Worm (Caenorhabditis elegans) whole organism, young adult: ENCODE data around the gene clec-223.
A peak's percentile ranks its signal among the peaks of the same experiment; 100 is the strongest.

Experiments
- B0019.2 ChIP-seq: fragments of 200-800 bp; sonication (Bioruptor generic); conservative IDR thresholded peaks from 2 replicates; pipeline ENCODE4 v1.3.6; 2022; ENCODE audit warnings: missing genetic modification reagents, missing genetic modification characterization, missing compliant biosample characterization
- B0336.3 ChIP-seq: fragments of 200-800 bp; sonication (Bioruptor generic); IDR thresholded peaks from 2 replicates; pipeline ENCODE4 v1.3.6; 2022; ENCODE audit warnings: missing genetic modification characterization, missing compliant biosample characterization
- C06A6.2 ChIP-seq: fragments of 200-800 bp; sonication (Bioruptor generic); conservative IDR thresholded peaks from 2 replicates; pipeline ENCODE4 v1.3.6; 2022; ENCODE audit warnings: missing genetic modification characterization, missing compliant biosample characterization
- D2030.7 ChIP-seq: fragments of 200-800 bp; sonication (Bioruptor generic); IDR thresholded peaks from 2 replicates; pipeline ENCODE4 v1.3.6; 2022; ENCODE audit warnings: missing genetic modification reagents, missing genetic modification characterization, missing compliant biosample characterization
- F33H1.4 ChIP-seq: fragments of 200-800 bp; sonication (Bioruptor generic); IDR thresholded peaks from 2 replicates; pipeline ENCODE4 v1.3.6; 2022; ENCODE audit warnings: missing genetic modification reagents, missing genetic modification characterization, missing compliant biosample characterization
- F39B2.1 ChIP-seq: fragments of 200-800 bp; sonication (Bioruptor generic); IDR thresholded peaks from 2 replicates; pipeline ENCODE4 v1.3.6; 2022; ENCODE audit warnings: missing genetic modification reagents, missing genetic modification characterization, missing compliant biosample characterization
- F55B11.4 ChIP-seq: sonication (generic microtip); optimal IDR thresholded peaks from 2 replicates; lab custom pipeline; 2016; ENCODE audit warnings: missing compliant biosample characterization, missing genetic modification characterization, borderline replicate concordance; ENCODE audit not compliant: insufficient read depth
- K11D2.4 ChIP-seq: fragments of 200-800 bp; sonication (Bioruptor generic); IDR thresholded peaks from 2 replicates; pipeline ENCODE4 v1.3.6; 2022; ENCODE audit warnings: missing genetic modification reagents, missing genetic modification characterization, missing compliant biosample characterization
- K12H6.12 ChIP-seq: fragments of 200-800 bp; sonication (Bioruptor generic); optimal IDR thresholded peaks from 2 replicates; lab custom pipeline; 2018; ENCODE audit warnings: mild to moderate bottlenecking, missing genetic modification characterization, missing compliant biosample characterization
- Y67H2A.10 ChIP-seq: fragments of 200-800 bp; sonication (Bioruptor generic); conservative IDR thresholded peaks from 2 replicates; pipeline ENCODE4 v1.3.6; 2022; ENCODE audit warnings: missing genetic modification reagents, missing genetic modification characterization, missing compliant biosample characterization
- ama-1 ChIP-seq, 3 experiments: fragments of 150-350 bp in 1 of 3; sonication (generic microtip) in 2 of 3; optimal IDR thresholded peaks; 2 replicates each; lab custom pipeline; 2014 to 2018; ENCODE audit warnings: missing biosample characterization in 2 of 3, missing genetic modification characterization in 2 of 3, missing genetic modification reagents in 2 of 3
- aptf-2 ChIP-seq: fragments of 200-800 bp; sonication (Bioruptor generic); conservative IDR thresholded peaks from 2 replicates; pipeline ENCODE4 v1.3.6; 2022; ENCODE audit warnings: missing genetic modification reagents, missing genetic modification characterization, missing compliant biosample characterization
- aptf-3 ChIP-seq: fragments of 200-800 bp; sonication (Bioruptor generic); IDR thresholded peaks from 2 replicates; pipeline ENCODE4 v1.3.6; 2022; ENCODE audit warnings: missing genetic modification characterization, missing compliant biosample characterization
- athp-1 ChIP-seq: sonication (generic microtip); optimal IDR thresholded peaks from 2 replicates; lab custom pipeline; 2017; ENCODE audit warnings: mild to moderate bottlenecking, missing genetic modification characterization, missing compliant biosample characterization
- attf-3 ChIP-seq: fragments of 200-800 bp; sonication (Bioruptor generic); conservative IDR thresholded peaks from 2 replicates; pipeline ENCODE4 v1.3.6; 2022; ENCODE audit warnings: missing genetic modification reagents, missing genetic modification characterization, missing compliant biosample characterization
- attf-5 ChIP-seq: fragments of 200-800 bp; sonication (Bioruptor generic); optimal IDR thresholded peaks from 2 replicates; lab custom pipeline; 2018; ENCODE audit warnings: mild to moderate bottlenecking, missing genetic modification characterization, missing compliant biosample characterization
- ccch-3 ChIP-seq: fragments of 200-800 bp; sonication (Bioruptor generic); optimal IDR thresholded peaks from 2 replicates; lab custom pipeline; 2018; ENCODE audit warnings: mild to moderate bottlenecking, missing genetic modification characterization, missing compliant biosample characterization
- cebp-1 ChIP-seq, 2 experiments: fragments of 200-800 bp in 1 of 2; sonication (Bioruptor generic) in 1 of 2; sonication (generic microtip) in 1 of 2; IDR thresholded peaks in 1 of 2; optimal IDR thresholded peaks in 1 of 2; 2 replicates each; pipeline versions ENCODE4 v1.3.6 to Lab custom; 2017 to 2022; ENCODE audit warnings: missing compliant biosample characterization in 2 of 2, missing genetic modification characterization in 2 of 2, mild to moderate bottlenecking in 1 of 2, missing genetic modification reagents in 1 of 2, moderate library complexity in 1 of 2
- cebp-2 ChIP-seq: fragments of 200-800 bp; sonication (Bioruptor generic); IDR thresholded peaks from 2 replicates; pipeline ENCODE4 v1.3.6; 2022; ENCODE audit warnings: missing genetic modification characterization, missing compliant biosample characterization
- chd-7 ChIP-seq: sonication (generic microtip); optimal IDR thresholded peaks from 2 replicates; lab custom pipeline; 2016; ENCODE audit warnings: mild to moderate bottlenecking, missing genetic modification characterization, moderate library complexity, missing compliant biosample characterization
- die-1 ChIP-seq: sonication (generic microtip); optimal IDR thresholded peaks from 2 replicates; lab custom pipeline; 2016; ENCODE audit warnings: missing genotype, mild to moderate bottlenecking, missing genetic modification characterization, missing compliant biosample characterization
- efl-1 ChIP-seq: fragments of 150-350 bp; optimal IDR thresholded peaks from 2 replicates; lab custom pipeline; 2014; ENCODE audit warnings: missing biosample characterization, missing genetic modification reagents, missing genetic modification characterization
- ekl-4 ChIP-seq: fragments of 200-800 bp; sonication (Bioruptor generic); IDR thresholded peaks from 2 replicates; pipeline ENCODE4 v1.3.6; 2022; ENCODE audit warnings: missing genetic modification reagents, missing genetic modification characterization, missing compliant biosample characterization
- gei-17 ChIP-seq: fragments of 200-800 bp; sonication (Bioruptor generic); optimal IDR thresholded peaks from 2 replicates; lab custom pipeline; 2018; ENCODE audit warnings: mild to moderate bottlenecking, missing genetic modification characterization, missing compliant biosample characterization
- him-1 ChIP-seq: sonication (generic microtip); optimal IDR thresholded peaks from 2 replicates; lab custom pipeline; 2016; ENCODE audit warnings: missing genotype, missing genetic modification reagents, missing genetic modification characterization, missing compliant biosample characterization
- hmg-1.2 ChIP-seq: fragments of 200-800 bp; sonication (Bioruptor generic); IDR thresholded peaks from 2 replicates; pipeline ENCODE4 v1.3.6; 2022; ENCODE audit warnings: missing genetic modification reagents, missing genetic modification characterization, missing compliant biosample characterization
- lag-1 ChIP-seq: fragments of 200-800 bp; sonication (Bioruptor generic); IDR thresholded peaks from 2 replicates; pipeline ENCODE4 v1.3.6; 2022; ENCODE audit warnings: missing genetic modification reagents, missing genetic modification characterization, missing compliant biosample characterization
- let-526 ChIP-seq: fragments of 200-800 bp; sonication (Bioruptor generic); IDR thresholded peaks from 2 replicates; pipeline ENCODE4 v1.3.6; 2022; ENCODE audit warnings: missing genetic modification reagents, missing genetic modification characterization, missing compliant biosample characterization
- lin-26 ChIP-seq: fragments of 200-800 bp; sonication (Bioruptor generic); IDR thresholded peaks from 2 replicates; pipeline ENCODE4 v1.3.6; 2022; ENCODE audit warnings: missing genetic modification reagents, missing genetic modification characterization, missing compliant biosample characterization
- lin-40 ChIP-seq: sonication (generic microtip); optimal IDR thresholded peaks from 2 replicates; lab custom pipeline; 2016; ENCODE audit warnings: missing genetic modification characterization, mild to moderate bottlenecking, missing compliant biosample characterization, missing genotype, missing genetic modification reagents
- lir-1 ChIP-seq: fragments of 200-800 bp; sonication (Bioruptor generic); conservative IDR thresholded peaks from 2 replicates; pipeline ENCODE4 v1.3.6; 2022; ENCODE audit warnings: missing genetic modification reagents, missing genetic modification characterization, missing compliant biosample characterization
- lsl-1 ChIP-seq: fragments of 200-800 bp; sonication (Bioruptor generic); optimal IDR thresholded peaks from 2 replicates; lab custom pipeline; 2018; ENCODE audit warnings: mild to moderate bottlenecking, missing genetic modification characterization, moderate library complexity, missing compliant biosample characterization
- madf-3 ChIP-seq: fragments of 200-800 bp; sonication (Bioruptor generic); IDR thresholded peaks from 2 replicates; pipeline ENCODE4 v1.3.6; 2022; ENCODE audit warnings: missing genetic modification reagents, missing genetic modification characterization, missing compliant biosample characterization
- madf-6 ChIP-seq: fragments of 200-800 bp; sonication (Bioruptor generic); IDR thresholded peaks from 2 replicates; pipeline ENCODE4 v1.3.6; 2022; ENCODE audit warnings: missing genetic modification reagents, missing genetic modification characterization, missing compliant biosample characterization
- mcd-1 ChIP-seq: fragments of 200-800 bp; sonication (Bioruptor generic); IDR thresholded peaks from 2 replicates; pipeline ENCODE4 v1.3.6; 2022; ENCODE audit warnings: missing genetic modification reagents, missing genetic modification characterization, missing compliant biosample characterization
- mes-4 ChIP-seq: sonication (generic microtip); optimal IDR thresholded peaks from 2 replicates; lab custom pipeline; 2016; ENCODE audit warnings: missing genotype, missing genetic modification characterization, missing compliant biosample characterization
- nfya-2 ChIP-seq: fragments of 200-800 bp; sonication (Bioruptor generic); IDR thresholded peaks from 2 replicates; pipeline ENCODE4 v1.3.6; 2022; ENCODE audit warnings: missing genetic modification reagents, missing genetic modification characterization, missing compliant biosample characterization
- nfyb-1 ChIP-seq: fragments of 200-800 bp; sonication (Bioruptor generic); IDR thresholded peaks from 2 replicates; pipeline ENCODE4 v1.3.6; 2022; ENCODE audit warnings: missing genetic modification reagents, missing genetic modification characterization, missing compliant biosample characterization
- nhr-179 ChIP-seq: sonication (generic microtip); optimal IDR thresholded peaks from 2 replicates; lab custom pipeline; 2016; ENCODE audit warnings: mild to moderate bottlenecking, missing genetic modification characterization, missing compliant biosample characterization
- nhr-27 ChIP-seq: fragments of 200-800 bp; sonication (Bioruptor generic); optimal IDR thresholded peaks from 2 replicates; lab custom pipeline; 2018; ENCODE audit warnings: mild to moderate bottlenecking, missing genetic modification characterization, moderate library complexity, missing compliant biosample characterization
- rcor-1 ChIP-seq: fragments of 200-800 bp; sonication (Bioruptor generic); IDR thresholded peaks from 2 replicates; pipeline ENCODE4 v1.3.6; 2022; ENCODE audit warnings: missing genetic modification reagents, missing genetic modification characterization, missing compliant biosample characterization
- snpc-1.1 ChIP-seq: sonication (generic microtip); optimal IDR thresholded peaks from 2 replicates; lab custom pipeline; 2017; ENCODE audit warnings: missing genetic modification characterization, mild to moderate bottlenecking, missing compliant biosample characterization, antibody characterized with exemption, moderate library complexity, missing genotype, missing genetic modification reagents; ENCODE audit not compliant: insufficient read depth
- snpc-3.4 ChIP-seq: sonication (generic microtip); optimal IDR thresholded peaks from 2 replicates; lab custom pipeline; 2017; ENCODE audit warnings: missing genetic modification characterization, mild to moderate bottlenecking, missing compliant biosample characterization, antibody characterized with exemption, moderate library complexity, missing genotype, missing genetic modification reagents
- tbp1 ChIP-seq: fragments of 200-800 bp; sonication (Bioruptor generic); optimal IDR thresholded peaks from 2 replicates; lab custom pipeline; 2018; ENCODE audit warnings: mild to moderate bottlenecking, missing genetic modification characterization, missing compliant biosample characterization
- tlf-1 ChIP-seq: fragments of 200-800 bp; sonication (Bioruptor generic); optimal IDR thresholded peaks from 2 replicates; lab custom pipeline; 2018; ENCODE audit warnings: mild to moderate bottlenecking, missing genetic modification characterization, missing compliant biosample characterization
- xnd-1 ChIP-seq: sonication (generic microtip); optimal IDR thresholded peaks from 2 replicates; lab custom pipeline; 2016; ENCODE audit warnings: missing genotype, missing genetic modification reagents, missing genetic modification characterization, missing compliant biosample characterization

The clec-223 gene

DNA sequence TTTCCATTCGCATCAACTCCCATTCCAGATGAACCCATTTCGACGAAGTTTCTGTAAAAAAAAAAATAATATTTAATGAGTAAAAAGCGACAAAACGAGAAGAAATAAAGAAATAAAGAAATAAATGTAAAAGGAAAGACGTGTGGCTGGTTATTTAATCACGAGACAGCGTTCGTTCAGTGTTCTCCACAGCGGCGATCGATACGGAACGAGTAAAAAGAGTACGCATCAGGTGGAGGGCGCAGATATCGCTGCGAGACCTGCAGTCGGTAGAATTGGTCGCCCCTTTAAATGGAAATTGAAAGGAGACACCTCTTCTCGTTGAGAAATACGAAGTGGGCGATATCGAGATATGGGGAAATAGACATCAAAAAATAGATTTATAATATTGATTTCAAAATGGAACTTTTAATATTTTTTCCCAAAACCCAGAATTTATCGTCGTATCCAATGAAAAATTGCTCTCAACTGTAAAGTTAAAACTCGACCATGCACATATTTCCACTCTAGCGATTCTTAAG, 44.2 kb upstream of the clec-223 start, which contains the start of gene pqn-70 (continued):
- TF ChIP-seq attf-5 (GFP tag; lab: Kevin White, UChicago) (peak; percentile 81), tlf-1 (peak; percentile 46), nfya-2 (GFP tag; lab: Robert Waterston, UW) (no peak), nhr-179 (tag; lab: Kevin White, UChicago) (no peak), F55B11.4 (tag; lab: Kevin White, UChicago) (no peak), mes-4 (tag; lab: Kevin White, UChicago) (no peak), ccch-3 (GFP tag; lab: Kevin White, UChicago) (no peak), lin-26 (GFP tag; lab: Robert Waterston, UW) (peak; percentile 71; the same call in 1 of the 2 replicates), efl-1 (GFP tag; lab: Kevin White, UChicago) (peak; percentile 16), cebp-1 (GFP tag; IDR thresholded peaks at IDR 0.05; lab: Robert Waterston, UW) (peak; percentile 8; the same call in 1 of the 2 replicates), cebp-1 (tag; optimal IDR thresholded peaks at IDR 0.05; lab: Kevin White, UChicago) (no peak), athp-1 (tag; lab: Kevin White, UChicago) (peak; percentile 33), rcor-1 (GFP tag; lab: Robert Waterston, UW) (peak; percentile 14; the same call in 1 of the 2 replicates), Y67H2A.10 (GFP tag; lab: Robert Waterston, UW) (peak; percentile 53; the same call in 1 of the 2 replicates), lag-1 (no peak), lin-40 (tag; lab: Kevin White, UChicago) (peak; percentile 67), snpc-1.1 (tag; lab: Kevin White, UChicago) (no peak), tbp1 (peak; percentile 62), snpc-3.4 (peak; percentile 32), him-1 (tag; lab: Kevin White, UChicago) (no peak), mcd-1 (GFP tag; lab: Robert Waterston, UW) (peak; percentile 74), ama-1 (optimal IDR thresholded peaks at IDR 0.05; lab: Kevin White, UChicago) (no peak), ama-1 (GFP tag; optimal IDR thresholded peaks at IDR 0.05; lab: Kevin White, UChicago) (no peak), K11D2.4 (0 out of 2 replicates have a peak, but pooled peaks have one; percentile 42), aptf-2 (no peak), xnd-1 (tag; lab: Kevin White, UChicago) (no peak), chd-7 (tag; lab: Kevin White, UChicago) (peak; percentile 29), D2030.7 (GFP tag; lab: Robert Waterston, UW) (peak; percentile 33; the same call in 1 of the 2 replicates), K12H6.12 (tag; lab: Kevin White, UChicago) (peak; percentile 70), B0019.2 (GFP tag; lab: Robert Waterston, UW) (no peak), F33H1.4 (GFP tag; lab: Robert Waterston, UW) (peak; percentile 89), nfyb-1 (GFP tag; lab: Robert Waterston, UW) (peak; percentile 81; the same call in 1 of the 2 replicates), C06A6.2 (GFP tag; lab: Robert Waterston, UW) (0 out of 2 replicates have a peak, but pooled peaks have one; percentile 22), let-526 (GFP tag; lab: Robert Waterston, UW) (0 out of 2 replicates have a peak, but pooled peaks have one; percentile 53), attf-3 (peak; percentile 52; the same call in 1 of the 2 replicates), lsl-1 (GFP tag; lab: Kevin White, UChicago) (peak; percentile 28), B0336.3 (GFP tag; lab: Robert Waterston, UW) (peak; percentile 28; the same call in 1 of the 2 replicates), aptf-3 (GFP tag; lab: Robert Waterston, UW) (no peak), gei-17 (GFP tag; lab: Kevin White, UChicago) (peak; percentile 33), cebp-2 (no peak), nhr-27 (tag; lab: Kevin White, UChicago) (no peak), lir-1 (GFP tag; lab: Robert Waterston, UW) (peak; percentile 45; the same call in 1 of the 2 replicates), ekl-4 (GFP tag; lab: Robert Waterston, UW) (peak; percentile 79), hmg-1.2 (GFP tag; lab: Robert Waterston, UW) (peak; percentile 94), F39B2.1 (GFP tag; lab: Robert Waterston, UW) (no peak), madf-6 (no peak; the same call in 1 of the 2 replicates), die-1 (tag; lab: Kevin White, UChicago) (peak; percentile 15), madf-3 (0 out of 2 replicates have a peak, but pooled peaks have one; percentile 64)
